Worm (Caenorhabditis elegans) whole organism, L3 larva: ENCODE measurements around the gene dpy-6.

Experiments used
- ceh-28 ChIP-seq: fragments of 150-350 bp; optimal IDR thresholded peaks from 2 replicates; lab custom pipeline; 2014; ENCODE audit warnings: missing biosample characterization, missing genetic modification reagents, missing genetic modification characterization
- ceh-82 ChIP-seq: fragments of 150-350 bp; optimal IDR thresholded peaks from 2 replicates; lab custom pipeline; 2014; ENCODE audit warnings: missing biosample characterization, missing genetic modification characterization
- unc-62 ChIP-seq: fragments of 150-350 bp; sonication (generic microtip); optimal IDR thresholded peaks from 4 replicates; lab custom pipeline; 2014; ENCODE audit warnings: missing biosample characterization, missing genetic modification reagents, missing genetic modification characterization

DNA sequence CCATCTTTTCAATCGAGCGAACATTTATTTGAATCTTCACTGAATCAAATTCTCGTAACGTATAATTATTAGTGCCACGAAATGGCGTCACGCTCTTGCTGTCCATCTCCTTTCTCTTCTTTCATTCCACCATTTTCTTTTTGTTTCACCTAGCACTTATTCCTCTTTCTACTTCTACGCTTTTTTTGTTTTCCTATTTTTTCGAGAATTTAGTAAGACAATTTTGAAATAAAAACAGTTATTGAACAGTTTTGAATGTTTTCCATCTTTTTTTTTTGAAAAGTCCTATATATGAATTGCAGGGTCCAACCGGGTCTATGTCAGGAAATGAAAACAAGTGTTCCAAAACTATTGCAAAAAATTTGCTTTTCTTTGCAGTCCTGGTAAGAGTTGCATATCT, 39.6 kb upstream of the dpy-6 start, which contains the start of gene T01B10.5:
- TF ChIP-seq unc-62 (GFP tag; lab: Kevin White, UChicago) (no peak), ceh-28 (tag; lab: Kevin White, UChicago) (no peak), ceh-82 (tag; lab: Kevin White, UChicago) (no peak)
